Worm (Caenorhabditis elegans): ENCODE measurements around the gene srw-108.

srw-108 gene

DNA sequence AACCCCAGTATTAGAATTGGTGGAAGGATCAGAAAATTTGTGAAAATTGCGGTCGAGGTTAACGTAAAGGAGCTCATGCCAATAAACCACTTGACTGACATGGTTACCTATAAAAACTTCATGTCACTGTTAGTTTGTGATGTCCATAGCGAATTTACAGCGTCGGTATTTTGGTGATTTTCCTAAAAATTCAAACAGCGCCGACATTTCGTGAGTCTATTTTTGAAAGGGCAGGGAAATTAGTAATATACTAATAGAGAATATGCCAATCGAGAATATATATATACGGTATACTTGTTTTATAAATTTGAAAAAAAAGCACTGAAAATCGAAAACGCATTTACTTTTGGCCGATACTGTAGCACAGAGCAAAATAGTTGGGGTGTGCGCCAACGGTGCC lies 28.4 kb downstream of the srw-108 start, which contains the start of gene srx-8:
srx-8 (minus strand) TSS at position 101 of the 400 bp plus-strand sequence.
- TF ChIP-seq nhr-77 (tag; optimal IDR thresholded peaks at IDR 0.05) = no peak
- TF ChIP-seq Y55F3AM.14 (GFP tag; optimal IDR thresholded peaks at IDR 0.05) = no peak
- TF ChIP-seq blmp-1 (tag; optimal IDR thresholded peaks at IDR 0.05; ENCODE audit: insufficient read depth) = no peak
- TF ChIP-seq lin-13 (GFP tag; optimal IDR thresholded peaks at IDR 0.05) = no peak
- TF ChIP-seq gmeb-1 (tag; optimal IDR thresholded peaks at IDR 0.05) = no peak
- no peak for TF ChIP-seq snpc-4 (tag; optimal IDR thresholded peaks at IDR 0.05)

ce11 chrV:559940-560339 lies 32.2 kb downstream of the srw-108 start, which contains the start of gene srx-7:
srx-7 (plus strand) TSS chrV:560195.
- TF ChIP-seq lin-13 (GFP tag; optimal IDR thresholded peaks at IDR 0.05) (no peak), nhr-11 (tag; optimal IDR thresholded peaks at IDR 0.05) (no peak), unc-55 (GFP tag; optimal IDR thresholded peaks at IDR 0.05) (no peak), ztf-4 (tag; optimal IDR thresholded peaks at IDR 0.05) (no peak), lin-11 (tag; optimal IDR thresholded peaks at IDR 0.05) (no peak)

DNA sequence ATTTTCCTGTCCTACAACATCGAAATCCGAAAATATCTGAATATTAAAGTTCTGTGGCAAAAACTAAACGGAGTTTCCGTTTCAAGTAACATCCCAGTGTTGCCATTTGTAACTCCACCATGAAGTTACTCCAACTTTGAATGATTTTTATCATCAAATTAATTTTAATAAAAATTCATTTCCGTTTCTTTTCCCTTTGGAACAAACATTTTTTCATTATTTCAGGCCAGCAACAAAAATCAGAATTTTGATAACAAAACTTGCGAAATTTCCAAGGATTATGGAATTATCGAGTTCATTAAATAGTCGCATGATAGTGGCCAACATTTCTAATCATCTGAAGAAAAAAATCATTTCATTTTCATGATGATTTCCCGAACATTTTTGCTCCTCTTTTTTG lies 35.1 kb downstream of the srw-108 start, which contains the start of gene C14C6.2:
C14C6.2 (plus strand) TSS at position 301 of the 400 bp plus-strand sequence.
- TF ChIP-seq blmp-1 (tag; optimal IDR thresholded peaks at IDR 0.05; ENCODE audit: insufficient read depth) (no peak), sma-3 (GFP tag; optimal IDR thresholded peaks at IDR 0.05) (no peak), nhr-10 (tag; optimal IDR thresholded peaks at IDR 0.05) (no peak), egl-27 (tag; optimal IDR thresholded peaks at IDR 0.05) (no peak), snpc-4 (tag; optimal IDR thresholded peaks at IDR 0.05) (no peak), skn-1 (tag; optimal IDR thresholded peaks at IDR 0.05) (no peak), F13H6.1 (tag; optimal IDR thresholded peaks at IDR 0.05) (no peak), nhr-12 (tag; optimal IDR thresholded peaks at IDR 0.05) (no peak), ceh-82 (tag; optimal IDR thresholded peaks at IDR 0.05) (no peak), mdl-1 (tag; optimal IDR thresholded peaks at IDR 0.05) (no peak), elt-1 (tag; optimal IDR thresholded peaks at IDR 0.05) (no peak), aly-2 (tag; optimal IDR thresholded peaks at IDR 0.05) (no peak), R02D3.7 (tag; optimal IDR thresholded peaks at IDR 0.05) (no peak), lin-13 (GFP tag; optimal IDR thresholded peaks at IDR 0.05) (no peak), sma-9 (GFP tag; optimal IDR thresholded peaks at IDR 0.05) (no peak), sma-9 (tag; optimal IDR thresholded peaks at IDR 0.05) (no peak), nhr-77 (tag; optimal IDR thresholded peaks at IDR 0.05) (no peak), fos-1 (tag; optimal IDR thresholded peaks at IDR 0.05) (no peak), lin-39 (tag; optimal IDR thresholded peaks at IDR 0.05) (no peak), lin-11 (tag; optimal IDR thresholded peaks at IDR 0.05) (no peak), peb-1 (tag; optimal IDR thresholded peaks at IDR 0.05) (no peak)

- no peak for TF ChIP-seq sma-9 (GFP tag; optimal IDR thresholded peaks at IDR 0.05)
- no peak for TF ChIP-seq sma-9 (tag; optimal IDR thresholded peaks at IDR 0.05)
- no peak for TF ChIP-seq C34F6.9 (tag; optimal IDR thresholded peaks at IDR 0.05)
- no peak for TF ChIP-seq ztf-4 (tag; optimal IDR thresholded peaks at IDR 0.05)
- no peak for TF ChIP-seq nhr-10 (tag; optimal IDR thresholded peaks at IDR 0.05)
- TF ChIP-seq ceh-82 (tag; optimal IDR thresholded peaks at IDR 0.05) = no peak
- no peak for TF ChIP-seq unc-39 (tag; optimal IDR thresholded peaks at IDR 0.05)
- TF ChIP-seq unc-55 (GFP tag; optimal IDR thresholded peaks at IDR 0.05) = no peak
- no peak for TF ChIP-seq gmeb-1 (tag; optimal IDR thresholded peaks at IDR 0.05)
- TF ChIP-seq peb-1 (tag; optimal IDR thresholded peaks at IDR 0.05) = no peak
- no peak for TF ChIP-seq snpc-4 (tag; optimal IDR thresholded peaks at IDR 0.05)
- no peak for TF ChIP-seq unc-62 (GFP tag; optimal IDR thresholded peaks at IDR 0.05)
- no peak for TF ChIP-seq elt-3 (tag; optimal IDR thresholded peaks at IDR 0.05)
- TF ChIP-seq nhr-11 (tag; optimal IDR thresholded peaks at IDR 0.05) = no peak
- TF ChIP-seq R02D3.7 (tag; optimal IDR thresholded peaks at IDR 0.05) = no peak
- no peak for TF ChIP-seq mab-5 (tag; optimal IDR thresholded peaks at IDR 0.05)
- no peak for TF ChIP-seq elt-1 (tag; optimal IDR thresholded peaks at IDR 0.05)
Measured at ce11 chrV:565984-566383, 38.3 kb downstream of the srw-108 start, which contains the start of gene sri-73. sri-73 (minus strand) TSS chrV:566084.

DNA sequence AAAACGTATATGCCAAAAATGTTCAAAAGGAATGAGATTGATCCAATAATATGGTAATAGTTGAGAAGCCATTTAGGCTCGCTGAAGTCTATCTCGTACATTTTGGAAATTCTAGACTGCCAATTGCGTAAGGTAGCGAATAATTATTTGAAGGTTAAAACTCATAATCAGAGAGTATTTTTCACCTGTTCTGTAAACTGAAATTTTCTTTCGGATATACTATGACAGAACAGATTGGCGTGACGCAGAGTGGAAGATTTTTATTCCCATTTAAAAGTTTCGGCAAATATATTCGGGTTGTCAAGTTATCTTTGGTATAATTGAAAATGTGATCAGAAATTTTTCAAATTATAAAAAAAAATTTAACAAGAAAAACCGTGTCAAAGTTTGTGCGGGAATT lies 40.4 kb downstream of the srw-108 start, which contains the start of gene sri-72:
sri-72 (minus strand) TSS at position 101 of the 400 bp plus-strand sequence.
- TF ChIP-seq aly-2 (tag; optimal IDR thresholded peaks at IDR 0.05) (no peak), ceh-82 (tag; optimal IDR thresholded peaks at IDR 0.05) (no peak), unc-39 (tag; optimal IDR thresholded peaks at IDR 0.05) (no peak), unc-62 (GFP tag; optimal IDR thresholded peaks at IDR 0.05) (no peak), crh-2 (tag; optimal IDR thresholded peaks at IDR 0.05) (no peak), sem-4 (tag; optimal IDR thresholded peaks at IDR 0.05) (no peak), alr-1 (tag; optimal IDR thresholded peaks at IDR 0.05) (no peak), peb-1 (tag; optimal IDR thresholded peaks at IDR 0.05) (no peak)
